Worm (Caenorhabditis elegans) whole organism, L1 larva: ENCODE data around the gene F54F2.6.

Experiments used
- C04F5.9 ChIP-seq: sonication (generic microtip); optimal IDR thresholded peaks from 2 replicates; lab custom pipeline; 2016; ENCODE audit warnings: missing genetic modification characterization, missing compliant biosample characterization
- F16B12.6 ChIP-seq: fragments of 150-350 bp; optimal IDR thresholded peaks from 2 replicates; lab custom pipeline; 2014; ENCODE audit warnings: missing biosample characterization, missing genetic modification characterization
- Y116A8C.19 ChIP-seq: sonication (generic microtip); optimal IDR thresholded peaks from 2 replicates; lab custom pipeline; 2016; ENCODE audit warnings: missing compliant biosample characterization, missing genetic modification characterization, borderline replicate concordance
- aha-1 ChIP-seq: fragments of 150-350 bp; optimal IDR thresholded peaks from 2 replicates; lab custom pipeline; 2014; ENCODE audit warnings: missing biosample characterization, missing genetic modification characterization
- aly-2 ChIP-seq: fragments of 150-350 bp; optimal IDR thresholded peaks from 2 replicates; lab custom pipeline; 2014; ENCODE audit warnings: missing biosample characterization, missing genetic modification characterization
- blmp-1 ChIP-seq: fragments of 150-350 bp; optimal IDR thresholded peaks from 2 replicates; lab custom pipeline; 2014; ENCODE audit warnings: missing biosample characterization, missing genetic modification characterization
- ceh-63 ChIP-seq: fragments of 200-800 bp; sonication (Bioruptor generic); optimal IDR thresholded peaks from 2 replicates; lab custom pipeline; 2018; ENCODE audit warnings: mild to moderate bottlenecking, missing genetic modification characterization, missing compliant biosample characterization
- ceh-8 ChIP-seq: fragments of 200-800 bp; sonication (Bioruptor generic); optimal IDR thresholded peaks from 2 replicates; lab custom pipeline; 2018; ENCODE audit warnings: mild to moderate bottlenecking, missing genetic modification characterization, moderate library complexity, missing compliant biosample characterization
- ceh-90 ChIP-seq: sonication (generic microtip); optimal IDR thresholded peaks from 2 replicates; lab custom pipeline; 2016; ENCODE audit warnings: missing genetic modification characterization, missing compliant biosample characterization
- ces-1 ChIP-seq: fragments of 150-350 bp; optimal IDR thresholded peaks from 2 replicates; lab custom pipeline; 2014; ENCODE audit warnings: missing biosample characterization, missing genetic modification reagents, missing genetic modification characterization
- dpl-1 ChIP-seq, 3 experiments: fragments of 150-350 bp in 2 of 3; sonication (generic microtip) in 1 of 3; optimal IDR thresholded peaks; 2 replicates each; lab custom pipeline; 2014 to 2017; ENCODE audit warnings: missing biosample characterization in 3 of 3, missing genetic modification characterization in 3 of 3, missing genetic modification reagents in 3 of 3
- dsc-1 ChIP-seq: sonication (generic microtip); optimal IDR thresholded peaks from 2 replicates; lab custom pipeline; 2016; ENCODE audit warnings: mild to moderate bottlenecking, missing genetic modification characterization, missing compliant biosample characterization
- efl-3 ChIP-seq: fragments of 200-800 bp; sonication (Bioruptor generic); optimal IDR thresholded peaks from 2 replicates; lab custom pipeline; 2018; ENCODE audit warnings: mild to moderate bottlenecking, missing genetic modification characterization, missing compliant biosample characterization
- egl-13 ChIP-seq: sonication (generic microtip); optimal IDR thresholded peaks from 2 replicates; lab custom pipeline; 2016; ENCODE audit warnings: missing genotype, missing genetic modification reagents, missing genetic modification characterization, missing compliant biosample characterization
- egl-27 ChIP-seq, 2 experiments: fragments of 150-350 bp in 1 of 2; sonication (generic microtip); optimal IDR thresholded peaks; 3 replicates each; lab custom pipeline; 2017 to 2018; ENCODE audit warnings: missing biosample characterization in 2 of 2, missing genetic modification characterization in 2 of 2, missing genetic modification reagents in 2 of 2
- elt-3 ChIP-seq, 6 experiments: fragments of 150-350 bp in 1 of 6; sonication (generic microtip); optimal IDR thresholded peaks; 2 replicates each; lab custom pipeline; 2017 to 2018; ENCODE audit warnings: missing biosample characterization in 6 of 6, missing genetic modification characterization in 6 of 6, inconsistent platforms in 1 of 6
- fkh-8 ChIP-seq: sonication (generic microtip); optimal IDR thresholded peaks from 2 replicates; lab custom pipeline; 2016; ENCODE audit warnings: mild to moderate bottlenecking, missing genetic modification characterization, missing compliant biosample characterization
- fos-1 ChIP-seq: fragments of 150-350 bp; optimal IDR thresholded peaks from 2 replicates; lab custom pipeline; 2014; ENCODE audit warnings: missing biosample characterization, missing genetic modification characterization
- grh-1 ChIP-seq: fragments of 200-800 bp; sonication (Bioruptor generic); IDR thresholded peaks from 2 replicates; pipeline ENCODE4 v1.3.6; 2022; ENCODE audit warnings: missing genetic modification reagents, missing genetic modification characterization, missing compliant biosample characterization
- hlh-17 ChIP-seq: fragments of 200-800 bp; sonication (Bioruptor generic); optimal IDR thresholded peaks from 2 replicates; lab custom pipeline; 2018; ENCODE audit warnings: missing genetic modification characterization, mild to moderate bottlenecking, missing compliant biosample characterization, moderate library complexity, borderline replicate concordance
- hlh-4 ChIP-seq: sonication (generic microtip); optimal IDR thresholded peaks from 2 replicates; lab custom pipeline; 2016; ENCODE audit warnings: mild to moderate bottlenecking, missing genetic modification characterization, missing compliant biosample characterization
- hpl-2 ChIP-seq: fragments of 150-350 bp; optimal IDR thresholded peaks from 2 replicates; lab custom pipeline; 2014; ENCODE audit warnings: missing biosample characterization, missing genetic modification reagents, missing genetic modification characterization
- irx-1 ChIP-seq: sonication (generic microtip); optimal IDR thresholded peaks from 2 replicates; lab custom pipeline; 2016; ENCODE audit warnings: missing genetic modification characterization, missing compliant biosample characterization
- jun-1 ChIP-seq: fragments of 150-350 bp; optimal IDR thresholded peaks from 2 replicates; lab custom pipeline; 2014; ENCODE audit warnings: missing biosample characterization, missing genetic modification reagents, missing genetic modification characterization
- lin-13 ChIP-seq: fragments of 150-350 bp; optimal IDR thresholded peaks from 2 replicates; lab custom pipeline; 2014; ENCODE audit warnings: missing biosample characterization, missing genetic modification reagents, missing genetic modification characterization
- lin-14 ChIP-seq: fragments of 200-800 bp; sonication (Bioruptor generic); optimal IDR thresholded peaks from 2 replicates; lab custom pipeline; 2018; ENCODE audit warnings: mild to moderate bottlenecking, missing genetic modification characterization, moderate library complexity, missing compliant biosample characterization
- lin-15B ChIP-seq: fragments of 150-350 bp; sonication (generic microtip); optimal IDR thresholded peaks from 3 replicates; lab custom pipeline; 2014; ENCODE audit warnings: missing biosample characterization, missing genetic modification characterization
- lin-39 ChIP-seq: fragments of 150-350 bp; optimal IDR thresholded peaks from 2 replicates; lab custom pipeline; 2014; ENCODE audit warnings: missing biosample characterization, missing genetic modification reagents, missing genetic modification characterization
- lsy-2 ChIP-seq, 2 experiments: fragments of 150-350 bp; optimal IDR thresholded peaks; 2 replicates each; lab custom pipeline; 2014; ENCODE audit warnings: missing biosample characterization in 2 of 2, missing genetic modification characterization in 2 of 2
- mab-9 ChIP-seq: fragments of 200-800 bp; sonication (Bioruptor generic); IDR thresholded peaks from 2 replicates; pipeline ENCODE4 v1.3.6; 2022; ENCODE audit warnings: missing genetic modification reagents, missing genetic modification characterization, missing compliant biosample characterization
- mdl-1 ChIP-seq, 2 experiments: fragments of 150-350 bp; optimal IDR thresholded peaks; 2 replicates each; lab custom pipeline; 2014 to 2017; ENCODE audit warnings: missing biosample characterization in 2 of 2, missing genetic modification characterization in 2 of 2, inconsistent platforms in 1 of 2
- mef-2 ChIP-seq: fragments of 150-350 bp; optimal IDR thresholded peaks from 2 replicates; lab custom pipeline; 2014; ENCODE audit warnings: missing biosample characterization, missing genetic modification characterization
- mep-1 ChIP-seq: fragments of 150-350 bp; optimal IDR thresholded peaks from 2 replicates; lab custom pipeline; 2014; ENCODE audit warnings: missing biosample characterization, missing genetic modification characterization
- nhr-11 ChIP-seq: fragments of 150-350 bp; optimal IDR thresholded peaks from 2 replicates; lab custom pipeline; 2014; ENCODE audit warnings: missing biosample characterization, missing genetic modification characterization
- nhr-20 ChIP-seq: sonication (generic microtip); optimal IDR thresholded peaks from 2 replicates; lab custom pipeline; 2016; ENCODE audit warnings: mild to moderate bottlenecking, missing genetic modification characterization, missing compliant biosample characterization
- nhr-237 ChIP-seq: fragments of 150-350 bp; optimal IDR thresholded peaks from 2 replicates; lab custom pipeline; 2014; ENCODE audit warnings: missing biosample characterization, missing genetic modification characterization
- nhr-77 ChIP-seq: fragments of 150-350 bp; optimal IDR thresholded peaks from 2 replicates; lab custom pipeline; 2014; ENCODE audit warnings: missing biosample characterization, missing genetic modification characterization
- nhr-84 ChIP-seq: sonication (generic microtip); optimal IDR thresholded peaks from 2 replicates; lab custom pipeline; 2017; ENCODE audit warnings: missing biosample characterization, missing genetic modification characterization
- nhr-90 ChIP-seq: sonication (generic microtip); optimal IDR thresholded peaks from 2 replicates; lab custom pipeline; 2016; ENCODE audit warnings: mild to moderate bottlenecking, missing genetic modification characterization, missing compliant biosample characterization; ENCODE audit not compliant: poor library complexity
- pag-3 ChIP-seq: sonication (generic microtip); optimal IDR thresholded peaks from 2 replicates; lab custom pipeline; 2017; ENCODE audit warnings: missing genetic modification characterization, mild to moderate bottlenecking, missing compliant biosample characterization, antibody characterized with exemption, borderline replicate concordance; ENCODE audit not compliant: insufficient read depth
- pqm-1 ChIP-seq: sonication (generic microtip); optimal IDR thresholded peaks from 3 replicates; lab custom pipeline; 2017; ENCODE audit warnings: missing biosample characterization, missing genetic modification characterization
- sox-4 ChIP-seq: sonication (generic microtip); optimal IDR thresholded peaks from 2 replicates; lab custom pipeline; 2016; ENCODE audit warnings: missing genetic modification characterization, missing compliant biosample characterization
- sup-37 ChIP-seq: fragments of 200-800 bp; sonication (Bioruptor generic); optimal IDR thresholded peaks from 2 replicates; lab custom pipeline; 2018; ENCODE audit warnings: mild to moderate bottlenecking, missing genetic modification characterization, missing compliant biosample characterization
- tlp-1 ChIP-seq: fragments of 150-350 bp; optimal IDR thresholded peaks from 2 replicates; lab custom pipeline; 2014; ENCODE audit warnings: missing biosample characterization, missing genetic modification characterization
- unc-130 ChIP-seq: fragments of 150-350 bp; optimal IDR thresholded peaks from 2 replicates; lab custom pipeline; 2017; ENCODE audit warnings: missing biosample characterization, missing genetic modification characterization, inconsistent platforms
- unc-62 ChIP-seq: fragments of 150-350 bp; optimal IDR thresholded peaks from 2 replicates; lab custom pipeline; 2014; ENCODE audit warnings: missing biosample characterization, missing genetic modification reagents, missing genetic modification characterization
- vab-15 ChIP-seq: sonication (generic microtip); optimal IDR thresholded peaks from 2 replicates; lab custom pipeline; 2017; ENCODE audit warnings: missing genotype, mild to moderate bottlenecking, missing genetic modification characterization, missing compliant biosample characterization
- zag-1 ChIP-seq: fragments of 150-350 bp; optimal IDR thresholded peaks from 2 replicates; lab custom pipeline; 2014; ENCODE audit warnings: missing biosample characterization, missing genetic modification characterization
- zip-4 ChIP-seq: fragments of 200-800 bp; sonication (Bioruptor generic); optimal IDR thresholded peaks from 2 replicates; lab custom pipeline; 2018; ENCODE audit warnings: mild to moderate bottlenecking, missing genetic modification characterization, moderate library complexity, missing compliant biosample characterization
- ztf-4 ChIP-seq: fragments of 150-350 bp; optimal IDR thresholded peaks from 2 replicates; lab custom pipeline; 2014; ENCODE audit warnings: missing biosample characterization, missing genetic modification characterization

F54F2.6 gene

ce11 chrIII:8799964-8800795 lies at the start of gene F54F2.6:
F54F2.6 (minus strand) TSS chrIII:8800701.
- TF ChIP-seq ztf-4 (tag; lab: Kevin White, UChicago) (peak; percentile 89), egl-13 (tag; lab: Kevin White, UChicago) (peak; percentile 93), lin-13 (GFP tag; lab: Kevin White, UChicago) (peak; percentile 90), nhr-90 (tag; lab: Kevin White, UChicago) (peak; percentile 54), nhr-20 (peak; percentile 90), lin-14 (GFP tag; lab: Kevin White, UChicago) (peak; percentile 100), ceh-63 (GFP tag; lab: Kevin White, UChicago) (no peak), nhr-11 (tag; lab: Kevin White, UChicago) (peak; percentile 86), lsy-2 (tag; optimal IDR thresholded peaks at IDR 0.05; lab: Kevin White, UChicago) (peak; percentile 84 to 89), pag-3 (tag; lab: Kevin White, UChicago) (no peak), Y116A8C.19 (no peak), fos-1 (tag; lab: Kevin White, UChicago) (peak; percentile 92), nhr-237 (tag; lab: Kevin White, UChicago) (no peak), mef-2 (tag; lab: Kevin White, UChicago) (peak; percentile 84), aha-1 (peak; percentile 46), nhr-77 (peak; percentile 87), nhr-84 (tag; lab: Kevin White, UChicago) (no peak), ceh-90 (tag; lab: Kevin White, UChicago) (peak; percentile 17), F16B12.6 (tag; lab: Kevin White, UChicago) (peak; percentile 8), hlh-17 (no peak), egl-27 (tag; optimal IDR thresholded peaks at IDR 0.05; lab: Kevin White, UChicago) (peak; percentile 85 to 94), hlh-4 (tag; lab: Kevin White, UChicago) (no peak), sup-37 (GFP tag; lab: Kevin White, UChicago) (peak; percentile 86), tlp-1 (no peak), C04F5.9 (tag; lab: Kevin White, UChicago) (no peak), dsc-1 (tag; lab: Kevin White, UChicago) (peak; percentile 89), aly-2 (tag; lab: Kevin White, UChicago) (peak; percentile 74), sox-4 (peak; percentile 59), mdl-1 (tag; optimal IDR thresholded peaks at IDR 0.05; lab: Kevin White, UChicago) (peak; percentile 64 to 94), efl-3 (no peak), blmp-1 (peak; percentile 84), grh-1 (GFP tag; lab: Robert Waterston, UW) (peak; percentile 55; the same call in 1 of the 2 replicates), unc-130 (tag; lab: Kevin White, UChicago) (peak; percentile 75), vab-15 (tag; lab: Kevin White, UChicago) (peak; percentile 92), ceh-8 (GFP tag; lab: Kevin White, UChicago) (peak; percentile 67), zag-1 (tag; lab: Kevin White, UChicago) (peak; percentile 71), jun-1 (tag; lab: Kevin White, UChicago) (peak; percentile 80), hpl-2 (GFP tag; lab: Kevin White, UChicago) (no peak), fkh-8 (tag; lab: Kevin White, UChicago) (peak; percentile 94), lin-39 (tag; lab: Kevin White, UChicago) (peak; percentile 63), ces-1 (GFP tag; lab: Kevin White, UChicago) (no peak), mab-9 (peak; percentile 76), mep-1 (tag; lab: Kevin White, UChicago) (peak; percentile 95), elt-3 (tag; optimal IDR thresholded peaks at IDR 0.05; lab: Kevin White, UChicago) (peak in 1 of 6 experiments; percentile 23), irx-1 (tag; lab: Kevin White, UChicago) (peak; percentile 89), unc-62 (peak; percentile 69), lin-15B (tag; lab: Kevin White, UChicago) (no peak), pqm-1 (tag; lab: Kevin White, UChicago) (no peak), zip-4 (GFP tag; lab: Kevin White, UChicago) (peak; percentile 53), dpl-1 (GFP tag; optimal IDR thresholded peaks at IDR 0.05; lab: Kevin White, UChicago) (peak; percentile 26 to 60 (median 51))
